Fruit fly (Drosophila melanogaster) whole organism, embryonic: ENCODE measurements around the gene DNAlig4.
A peak's percentile ranks its signal among the peaks of the same experiment; 100 is the strongest.

Experiments
- ATbp ChIP-seq: fragments of 200-800 bp; sonication (Bioruptor generic); optimal IDR thresholded peaks from 2 replicates; lab custom pipeline; 2017; ENCODE audit warnings: missing biosample characterization, mild to moderate bottlenecking, missing genetic modification characterization, missing genetic modification reagents
- Atf-2 ChIP-seq: fragments of 200-800 bp; sonication (Bioruptor generic); optimal IDR thresholded peaks from 2 replicates; lab custom pipeline; 2016; ENCODE audit warnings: missing biosample characterization, missing genetic modification characterization
- Atf6 ChIP-seq: fragments of 200-800 bp; sonication (Bioruptor generic); IDR thresholded peaks from 2 replicates; pipeline ENCODE4 v1.3.6; 2022; ENCODE audit warnings: missing biosample characterization, missing genetic modification characterization
- BEAF-32 ChIP-seq: fragments of 200-800 bp; sonication (Bioruptor generic); optimal IDR thresholded peaks from 3 replicates; lab custom pipeline; 2017; ENCODE audit warnings: missing biosample characterization, missing genetic modification characterization, mild to moderate bottlenecking, moderate library complexity, missing genetic modification reagents
- Bteb2 ChIP-seq: fragments of 200-800 bp; sonication (Bioruptor generic); optimal IDR thresholded peaks from 2 replicates; lab custom pipeline; 2016; ENCODE audit warnings: missing biosample characterization, missing genetic modification characterization
- CG10979 ChIP-seq: fragments of 200-800 bp; sonication (Bioruptor generic); optimal IDR thresholded peaks from 2 replicates; lab custom pipeline; 2018; ENCODE audit warnings: missing biosample characterization, mild to moderate bottlenecking, missing genetic modification characterization, moderate library complexity
- CG11504 ChIP-seq: fragments of 200-800 bp; sonication (Bioruptor generic); optimal IDR thresholded peaks from 3 replicates; lab custom pipeline; 2019; ENCODE audit warnings: missing biosample characterization, mild to moderate bottlenecking, missing genetic modification characterization, moderate library complexity
- CG12299 ChIP-seq: fragments of 200-800 bp; sonication (Bioruptor generic); optimal IDR thresholded peaks from 2 replicates; lab custom pipeline; 2018; ENCODE audit warnings: missing biosample characterization, mild to moderate bottlenecking, missing genetic modification characterization
- CG13123 ChIP-seq: fragments of 200-800 bp; sonication (Bioruptor generic); optimal IDR thresholded peaks from 2 replicates; lab custom pipeline; 2016; ENCODE audit warnings: missing biosample characterization, missing genetic modification characterization
- CG13287 ChIP-seq: fragments of 200-800 bp; sonication (Bioruptor generic); IDR thresholded peaks from 2 replicates; pipeline ENCODE4 v1.3.6; 2022; ENCODE audit warnings: missing biosample characterization, missing genetic modification characterization; ENCODE audit not compliant: partially characterized antibody
- CG15011 ChIP-seq: fragments of 200-800 bp; sonication (Bioruptor generic); optimal IDR thresholded peaks from 3 replicates; lab custom pipeline; 2018; ENCODE audit warnings: missing biosample characterization, mild to moderate bottlenecking, missing genetic modification characterization
- CG17186 ChIP-seq: fragments of 200-800 bp; sonication (Bioruptor generic); optimal IDR thresholded peaks from 3 replicates; lab custom pipeline; 2017; ENCODE audit warnings: missing biosample characterization, missing genetic modification reagents, missing genetic modification characterization
- CG17385 ChIP-seq: fragments of 200-800 bp; sonication (Bioruptor generic); optimal IDR thresholded peaks from 3 replicates; lab custom pipeline; 2018; ENCODE audit warnings: missing biosample characterization, mild to moderate bottlenecking, missing genetic modification characterization
- CG3163 ChIP-seq: fragments of 200-800 bp; sonication (Bioruptor generic); optimal IDR thresholded peaks from 3 replicates; lab custom pipeline; 2016; ENCODE audit warnings: missing biosample characterization, missing genetic modification characterization
- CG32532 ChIP-seq: fragments of 200-800 bp; sonication (Bioruptor generic); IDR thresholded peaks from 2 replicates; pipeline ENCODE4 v1.3.6; 2022; ENCODE audit warnings: missing biosample characterization, missing genetic modification characterization
- CG3838 ChIP-seq: fragments of 200-800 bp; sonication (Bioruptor generic); optimal IDR thresholded peaks from 3 replicates; lab custom pipeline; 2016; ENCODE audit warnings: missing biosample characterization, missing genetic modification characterization
- CG42726 ChIP-seq: fragments of 200-800 bp; sonication (Bioruptor generic); IDR thresholded peaks from 2 replicates; pipeline ENCODE4 v1.3.6; 2022; ENCODE audit warnings: missing biosample characterization, missing genetic modification characterization; ENCODE audit not compliant: partially characterized antibody
- CG4404 ChIP-seq: fragments of 200-800 bp; sonication (Bioruptor generic); IDR thresholded peaks from 2 replicates; pipeline ENCODE4 v1.3.6; 2022; ENCODE audit warnings: missing biosample characterization, missing genetic modification characterization
- CG6854 ChIP-seq: fragments of 200-800 bp; sonication (Bioruptor generic); optimal IDR thresholded peaks from 3 replicates; lab custom pipeline; 2017; ENCODE audit warnings: missing biosample characterization, mild to moderate bottlenecking, missing genetic modification characterization
- CG7987 ChIP-seq: fragments of 200-800 bp; sonication (Bioruptor generic); optimal IDR thresholded peaks from 2 replicates; lab custom pipeline; 2018; ENCODE audit warnings: missing biosample characterization, mild to moderate bottlenecking, missing genetic modification characterization, moderate library complexity
- CG8478 ChIP-seq: fragments of >200 bp; optimal IDR thresholded peaks from 2 replicates; lab custom pipeline; 2018
- CG8765 ChIP-seq: fragments of 200-800 bp; sonication (Bioruptor generic); IDR thresholded peaks from 2 replicates; pipeline ENCODE4 v1.3.6; 2022; ENCODE audit warnings: missing biosample characterization, missing genetic modification characterization
- CrebB ChIP-seq: fragments of 200-800 bp; sonication (Bioruptor generic); optimal IDR thresholded peaks from 3 replicates; lab custom pipeline; 2018; ENCODE audit warnings: missing biosample characterization, mild to moderate bottlenecking, missing genetic modification characterization
- D19A ChIP-seq: fragments of 200-800 bp; optimal IDR thresholded peaks from 3 replicates; lab custom pipeline; 2019; ENCODE audit warnings: missing biosample characterization, mild to moderate bottlenecking, missing genetic modification characterization, moderate library complexity
- Doc2 ChIP-seq: fragments of 200-800 bp; sonication (Bioruptor generic); IDR thresholded peaks from 2 replicates; pipeline ENCODE4 v1.3.6; 2022; ENCODE audit warnings: missing biosample characterization, missing genetic modification characterization
- Ets65A ChIP-seq: fragments of 200-800 bp; sonication (Bioruptor generic); peaks from one replicate; lab custom pipeline; 2016; ENCODE audit warnings: missing biosample characterization, missing genetic modification characterization
- Hand ChIP-seq: fragments of 200-800 bp; sonication (Bioruptor generic); optimal IDR thresholded peaks from 2 replicates; lab custom pipeline; 2017; ENCODE audit warnings: mild to moderate bottlenecking, missing biosample characterization, missing genetic modification reagents, missing genetic modification characterization
- HmgD ChIP-seq: fragments of 200-800 bp; sonication (Bioruptor generic); optimal IDR thresholded peaks from 3 replicates; lab custom pipeline; 2016; ENCODE audit warnings: missing biosample characterization, missing genetic modification characterization
- Hr39 ChIP-seq: fragments of >200 bp; optimal IDR thresholded peaks from 2 replicates; lab custom pipeline; 2017
- Med ChIP-seq: fragments of 200-800 bp; sonication (Bioruptor generic); peaks from one replicate; lab custom pipeline; 2016; ENCODE audit warnings: missing biosample characterization, missing genetic modification characterization, mild to moderate bottlenecking, inconsistent platforms, moderate library complexity
- Ravus ChIP-seq: fragments of 200-800 bp; sonication (Bioruptor generic); IDR thresholded peaks from 2 replicates; pipeline ENCODE4 v1.3.6; 2022; ENCODE audit warnings: missing biosample characterization, missing genetic modification characterization
- Tbp ChIP-seq: fragments of >200 bp; optimal IDR thresholded peaks from 2 replicates; lab custom pipeline; 2018; ENCODE audit warnings: missing biosample characterization, missing genetic modification characterization
- Trl ChIP-seq, 3 experiments: fragments of >200 bp in 2 of 3; fragments of 200-800 bp in 1 of 3; sonication (Bioruptor generic) in 1 of 3; optimal IDR thresholded peaks; 2 replicates in 1 of 3; 3 replicates in 2 of 3; lab custom pipeline; 2016 to 2017; ENCODE audit warnings: missing biosample characterization in 1 of 3, missing genetic modification characterization in 1 of 3
- ash1 ChIP-seq: fragments of 200-800 bp; sonication (Bioruptor generic); optimal IDR thresholded peaks from 2 replicates; lab custom pipeline; 2018; ENCODE audit warnings: missing biosample characterization, mild to moderate bottlenecking, missing genetic modification characterization
- bsh ChIP-seq, 2 experiments: fragments of 200-800 bp; sonication (Bioruptor generic); optimal IDR thresholded peaks; 2 replicates each; lab custom pipeline; 2017 to 2018; ENCODE audit warnings: mild to moderate bottlenecking in 2 of 2, missing biosample characterization in 2 of 2, missing genetic modification characterization in 2 of 2, moderate library complexity in 1 of 2
- cad ChIP-seq: fragments of >200 bp; optimal IDR thresholded peaks from 2 replicates; lab custom pipeline; 2017; ENCODE audit warnings: missing biosample characterization, missing genetic modification characterization
- cg ChIP-seq: fragments of 200-800 bp; sonication (Bioruptor generic); optimal IDR thresholded peaks from 3 replicates; lab custom pipeline; 2019; ENCODE audit warnings: missing biosample characterization, mild to moderate bottlenecking, missing genetic modification characterization, moderate library complexity
- chn ChIP-seq: fragments of 200-800 bp; sonication (Bioruptor generic); optimal IDR thresholded peaks from 2 replicates; lab custom pipeline; 2016; ENCODE audit warnings: missing biosample characterization, missing genetic modification characterization
- gce ChIP-seq: fragments of 200-800 bp; sonication (Bioruptor generic); IDR thresholded peaks from 3 replicates; pipeline ENCODE4 v1.3.6; 2022; ENCODE audit warnings: missing biosample characterization, missing genetic modification characterization
- gem ChIP-seq: fragments of 200-800 bp; sonication (Bioruptor generic); optimal IDR thresholded peaks from 2 replicates; lab custom pipeline; 2019; ENCODE audit warnings: missing biosample characterization, mild to moderate bottlenecking, missing genetic modification characterization, moderate library complexity
- gfzf ChIP-seq: fragments of 200-800 bp; sonication (Bioruptor generic); optimal IDR thresholded peaks from 2 replicates; lab custom pipeline; 2016; ENCODE audit warnings: missing biosample characterization, mild to moderate bottlenecking, missing genetic modification characterization, moderate library complexity
- gro ChIP-seq: fragments of 200-800 bp; sonication (Bioruptor generic); optimal IDR thresholded peaks from 2 replicates; lab custom pipeline; 2016; ENCODE audit warnings: missing biosample characterization, missing genetic modification characterization
- ham ChIP-seq: fragments of 200-800 bp; sonication (Bioruptor generic); IDR thresholded peaks from 2 replicates; pipeline ENCODE4 v1.3.6; 2022; ENCODE audit warnings: missing biosample characterization, missing genetic modification characterization
- nerfin-2 ChIP-seq: fragments of 200-800 bp; sonication (Bioruptor generic); IDR thresholded peaks from 2 replicates; pipeline ENCODE4 v1.3.6; 2022; ENCODE audit warnings: missing biosample characterization, missing genetic modification characterization; ENCODE audit not compliant: partially characterized antibody
- pum ChIP-seq: fragments of 200-800 bp; sonication (Bioruptor generic); optimal IDR thresholded peaks from 2 replicates; lab custom pipeline; 2016; ENCODE audit warnings: missing biosample characterization, missing genetic modification characterization
- schlank ChIP-seq: fragments of 200-800 bp; sonication (Bioruptor generic); optimal IDR thresholded peaks from 2 replicates; lab custom pipeline; 2018; ENCODE audit warnings: missing biosample characterization, mild to moderate bottlenecking, missing genetic modification characterization
- scrt ChIP-seq: fragments of 200-800 bp; sonication (Bioruptor generic); optimal IDR thresholded peaks from 2 replicates; lab custom pipeline; 2018; ENCODE audit warnings: missing biosample characterization, mild to moderate bottlenecking, missing genetic modification characterization, moderate library complexity
- sr ChIP-seq: fragments of 200-800 bp; sonication (Bioruptor generic); IDR thresholded peaks from 3 replicates; pipeline ENCODE4 v1.3.6; 2022; ENCODE audit warnings: missing biosample characterization, missing genetic modification characterization
- wek ChIP-seq: fragments of 200-800 bp; sonication (Bioruptor generic); optimal IDR thresholded peaks from 3 replicates; lab custom pipeline; 2018; ENCODE audit warnings: missing biosample characterization, mild to moderate bottlenecking, missing genetic modification characterization, moderate library complexity
- zfh1 ChIP-seq: fragments of 200-800 bp; sonication (Bioruptor generic); IDR thresholded peaks from 3 replicates; pipeline ENCODE4 v1.3.6; 2022; ENCODE audit warnings: missing biosample characterization, missing genetic modification characterization

DNAlig4 gene

dm6 chrX:13641891-13642617, 25.6 kb downstream of the DNAlig4 start (continued):
- no peak for TF ChIP-seq ATbp
- no peak for TF ChIP-seq HmgD (GFP tag; lab: Kevin White, UChicago)
- TF ChIP-seq CG13287: peak; percentile 28; the same call in 1 of the 2 replicates
- TF ChIP-seq pum (GFP tag; lab: Kevin White, UChicago): no peak
- TF ChIP-seq CG32532: peak; percentile 48; the same call in 1 of the 2 replicates
- no peak for TF ChIP-seq CG15011 (GFP tag; lab: Kevin White, UChicago)
- TF ChIP-seq Atf-2 (GFP tag; lab: Kevin White, UChicago): no peak
- TF ChIP-seq CG17186 (GFP tag; lab: Kevin White, UChicago): no peak
- peak; percentile 91 to 95 for TF ChIP-seq Trl (optimal IDR thresholded peaks at IDR 0.05; lab: Kevin White, UChicago)
- TF ChIP-seq Trl (GFP tag; optimal IDR thresholded peaks at IDR 0.05; lab: Kevin White, UChicago): peak; percentile 34
- TF ChIP-seq Doc2 (GFP tag; lab: Robert Waterston, UW): no peak
- TF ChIP-seq wek (GFP tag; lab: Kevin White, UChicago): no peak
- no peak for TF ChIP-seq gem
- TF ChIP-seq chn (GFP tag; lab: Kevin White, UChicago): no peak
- no peak for TF ChIP-seq ham (GFP tag; lab: Robert Waterston, UW)
- no peak for TF ChIP-seq Tbp (GFP tag; lab: Kevin White, UChicago)
- TF ChIP-seq CG12299 (tag; lab: Kevin White, UChicago): no peak
- peak; percentile 36 for TF ChIP-seq CG7987 (GFP tag; lab: Kevin White, UChicago)
- TF ChIP-seq CG10979 (tag; lab: Kevin White, UChicago): no peak
- TF ChIP-seq Med (GFP tag; lab: Kevin White, UChicago): peak; percentile 87
- no peak for TF ChIP-seq CG6854 (GFP tag; lab: Kevin White, UChicago)
- TF ChIP-seq sr (GFP tag; lab: Robert Waterston, UW): peak; percentile 67; the same call in 1 of the 3 replicates
- no peak for TF ChIP-seq gce (GFP tag; lab: Robert Waterston, UW)
- no peak for TF ChIP-seq Ravus (GFP tag; lab: Robert Waterston, UW)
- no peak for TF ChIP-seq Hr39 (lab: Kevin White, UChicago)
- TF ChIP-seq Hand (GFP tag; lab: Kevin White, UChicago): no peak
- TF ChIP-seq CG11504 (tag; lab: Kevin White, UChicago): no peak
- TF ChIP-seq scrt (GFP tag; lab: Kevin White, UChicago): no peak
- TF ChIP-seq cg: peak; percentile 74
- TF ChIP-seq Bteb2 (GFP tag; lab: Kevin White, UChicago): no peak
- TF ChIP-seq ash1 (GFP tag; lab: Kevin White, UChicago): peak; percentile 69
- TF ChIP-seq Ets65A (GFP tag; lab: Kevin White, UChicago): no peak
- no peak for TF ChIP-seq bsh (GFP tag; optimal IDR thresholded peaks at IDR 0.05; lab: Kevin White, UChicago)
- TF ChIP-seq CG42726 (GFP tag; lab: Robert Waterston, UW): peak; percentile 50; the same call in 1 of the 2 replicates
- peak; percentile 76 for TF ChIP-seq CG17385 (GFP tag; lab: Kevin White, UChicago)
- TF ChIP-seq CG3163 (GFP tag; lab: Kevin White, UChicago): peak; percentile 7
- no peak for TF ChIP-seq CG13123 (GFP tag; lab: Kevin White, UChicago)
- TF ChIP-seq cad (GFP tag; lab: Kevin White, UChicago): no peak
- TF ChIP-seq CrebB (tag; lab: Kevin White, UChicago): no peak
- TF ChIP-seq zfh1 (GFP tag; lab: Robert Waterston, UW): no peak
- no peak for TF ChIP-seq D19A (tag; lab: Kevin White, UChicago)
- TF ChIP-seq schlank (tag; lab: Kevin White, UChicago): no peak
- no peak for TF ChIP-seq Atf6 (GFP tag; lab: Robert Waterston, UW)
- no peak for TF ChIP-seq CG8765 (GFP tag; lab: Robert Waterston, UW)
- no peak for TF ChIP-seq BEAF-32 (GFP tag; lab: Kevin White, UChicago)
- TF ChIP-seq CG3838 (GFP tag; lab: Kevin White, UChicago): no peak
- no peak for TF ChIP-seq CG8478 (lab: Kevin White, UChicago)
- no peak for TF ChIP-seq CG4404 (GFP tag; lab: Robert Waterston, UW)
- peak; percentile 52 for TF ChIP-seq gro (GFP tag; lab: Kevin White, UChicago)
- TF ChIP-seq gfzf (GFP tag; lab: Kevin White, UChicago): no peak
- no peak for TF ChIP-seq nerfin-2 (GFP tag; lab: Robert Waterston, UW)
